Fruit fly (Drosophila melanogaster) whole organism, embryonic: ENCODE data around the gene Srp14.

Experiments used
- Asciz ChIP-seq: fragments of 200-800 bp; sonication (Bioruptor generic); optimal IDR thresholded peaks from 2 replicates; lab custom pipeline; 2017; ENCODE audit warnings: missing biosample characterization, mild to moderate bottlenecking, missing genetic modification characterization, missing genetic modification reagents
- Atf-2 ChIP-seq: fragments of 200-800 bp; sonication (Bioruptor generic); optimal IDR thresholded peaks from 2 replicates; lab custom pipeline; 2016; ENCODE audit warnings: missing biosample characterization, missing genetic modification characterization
- Awh ChIP-seq: fragments of 200-800 bp; sonication (Bioruptor generic); IDR thresholded peaks from 2 replicates; pipeline ENCODE4, ENCODE4 v1.3.6; 2022; ENCODE audit warnings: missing biosample characterization, missing genetic modification characterization
- Bteb2 ChIP-seq: fragments of 200-800 bp; sonication (Bioruptor generic); optimal IDR thresholded peaks from 2 replicates; lab custom pipeline; 2016; ENCODE audit warnings: missing biosample characterization, missing genetic modification characterization
- CG13624 ChIP-seq: fragments of 200-800 bp; sonication (Bioruptor generic); optimal IDR thresholded peaks from 2 replicates; lab custom pipeline; 2016; ENCODE audit warnings: missing biosample characterization, missing genetic modification characterization
- CG1647 ChIP-seq: fragments of 200-800 bp; sonication (Bioruptor generic); optimal IDR thresholded peaks from 3 replicates; lab custom pipeline; 2016; ENCODE audit warnings: missing biosample characterization, missing genetic modification characterization
- CG17328 ChIP-seq: fragments of 200-800 bp; sonication (Bioruptor generic); IDR thresholded peaks from 2 replicates; pipeline ENCODE4 v1.3.6; 2022; ENCODE audit warnings: missing biosample characterization, missing genetic modification characterization
- CG17361 ChIP-seq: fragments of 200-800 bp; sonication (Bioruptor generic); IDR thresholded peaks from 3 replicates; pipeline ENCODE4 v1.3.6; 2022; ENCODE audit warnings: missing biosample characterization, missing genetic modification characterization
- CG30020 ChIP-seq: fragments of 200-800 bp; optimal IDR thresholded peaks from 2 replicates; lab custom pipeline; 2019; ENCODE audit warnings: missing biosample characterization, mild to moderate bottlenecking, missing genetic modification characterization, moderate library complexity
- CG3065 ChIP-seq: fragments of 200-800 bp; sonication (Bioruptor generic); optimal IDR thresholded peaks from 2 replicates; lab custom pipeline; 2016; ENCODE audit warnings: missing biosample characterization, missing genetic modification characterization
- CG31224 ChIP-seq: fragments of 200-800 bp; sonication (Bioruptor generic); IDR thresholded peaks from 2 replicates; pipeline ENCODE4 v1.3.6; 2022; ENCODE audit warnings: missing biosample characterization, missing genetic modification characterization
- CG31365 ChIP-seq: fragments of 200-800 bp; sonication (Bioruptor generic); optimal IDR thresholded peaks from 2 replicates; lab custom pipeline; 2018; ENCODE audit warnings: missing biosample characterization, mild to moderate bottlenecking, missing genetic modification characterization
- CG4360 ChIP-seq: fragments of 200-800 bp; sonication (Bioruptor generic); IDR thresholded peaks from 2 replicates; pipeline ENCODE4 v1.3.6; 2022; ENCODE audit warnings: missing biosample characterization, missing genetic modification characterization
- CG5180 ChIP-seq: fragments of 200-800 bp; sonication (Bioruptor generic); optimal IDR thresholded peaks from 3 replicates; lab custom pipeline; 2017; ENCODE audit warnings: missing biosample characterization, missing genetic modification characterization, mild to moderate bottlenecking, moderate library complexity, missing genetic modification reagents
- CG6683 ChIP-seq: fragments of 200-800 bp; sonication (Bioruptor generic); optimal IDR thresholded peaks from 2 replicates; lab custom pipeline; 2017; ENCODE audit warnings: missing biosample characterization, mild to moderate bottlenecking, missing genetic modification characterization, missing genetic modification reagents
- CG7271 ChIP-seq: fragments of 200-800 bp; sonication (Bioruptor generic); optimal IDR thresholded peaks from 2 replicates; lab custom pipeline; 2018; ENCODE audit warnings: missing biosample characterization, mild to moderate bottlenecking, missing genetic modification characterization, moderate library complexity
- CG8765 ChIP-seq: fragments of 200-800 bp; sonication (Bioruptor generic); IDR thresholded peaks from 2 replicates; pipeline ENCODE4 v1.3.6; 2022; ENCODE audit warnings: missing biosample characterization, missing genetic modification characterization
- CG9215 ChIP-seq: fragments of 200-800 bp; sonication (Bioruptor generic); IDR thresholded peaks from 2 replicates; pipeline ENCODE4 v1.3.6; 2022; ENCODE audit warnings: missing biosample characterization, missing genetic modification characterization
- CrebB ChIP-seq: fragments of 200-800 bp; sonication (Bioruptor generic); optimal IDR thresholded peaks from 3 replicates; lab custom pipeline; 2018; ENCODE audit warnings: missing biosample characterization, mild to moderate bottlenecking, missing genetic modification characterization
- D19B ChIP-seq: fragments of 200-800 bp; sonication (Bioruptor generic); optimal IDR thresholded peaks from 2 replicates; lab custom pipeline; 2017; ENCODE audit warnings: missing biosample characterization, mild to moderate bottlenecking, missing genetic modification characterization
- Dll ChIP-seq: fragments of 200-800 bp; sonication (Bioruptor generic); IDR thresholded peaks from 4 replicates; pipeline ENCODE4 v1.3.6; 2022; ENCODE audit warnings: missing biosample characterization, missing genetic modification characterization; ENCODE audit not compliant: partially characterized antibody
- Drgx ChIP-seq: fragments of 200-800 bp; sonication (Bioruptor generic); IDR thresholded peaks from 2 replicates; pipeline ENCODE4 v1.3.6; 2022; ENCODE audit warnings: missing biosample characterization, missing genetic modification characterization
- Ets65A ChIP-seq: fragments of 200-800 bp; sonication (Bioruptor generic); peaks from one replicate; lab custom pipeline; 2016; ENCODE audit warnings: missing biosample characterization, missing genetic modification characterization
- HLH3B ChIP-seq: fragments of 200-800 bp; sonication (Bioruptor generic); IDR thresholded peaks from 2 replicates; pipeline ENCODE4 v1.3.6; 2022; ENCODE audit warnings: missing biosample characterization, missing genetic modification characterization
- HLH54F ChIP-seq: fragments of 200-800 bp; sonication (Bioruptor generic); optimal IDR thresholded peaks from 3 replicates; lab custom pipeline; 2016; ENCODE audit warnings: missing biosample characterization, missing genetic modification characterization
- Lhr ChIP-seq: fragments of 200-800 bp; sonication (Bioruptor generic); optimal IDR thresholded peaks from 3 replicates; lab custom pipeline; 2017; ENCODE audit warnings: mild to moderate bottlenecking, missing biosample characterization, missing genetic modification reagents, missing genetic modification characterization
- NfI ChIP-seq: fragments of 200-800 bp; sonication (Bioruptor generic); optimal IDR thresholded peaks from 3 replicates; lab custom pipeline; 2018; ENCODE audit warnings: missing biosample characterization, mild to moderate bottlenecking, missing genetic modification characterization, moderate library complexity
- Trl ChIP-seq, 3 experiments: fragments of >200 bp in 2 of 3; fragments of 200-800 bp in 1 of 3; sonication (Bioruptor generic) in 1 of 3; optimal IDR thresholded peaks; 2 replicates in 1 of 3; 3 replicates in 2 of 3; lab custom pipeline; 2016 to 2017; ENCODE audit warnings: missing biosample characterization in 1 of 3, missing genetic modification characterization in 1 of 3
- Xrp1 ChIP-seq: fragments of 200-800 bp; sonication (Bioruptor generic); IDR thresholded peaks from 2 replicates; pipeline ENCODE4 v1.3.6; 2022; ENCODE audit warnings: missing biosample characterization, missing genetic modification characterization
- ac ChIP-seq: fragments of 200-800 bp; sonication (Bioruptor generic); optimal IDR thresholded peaks from 3 replicates; lab custom pipeline; 2017; ENCODE audit warnings: missing biosample characterization, mild to moderate bottlenecking, missing genetic modification characterization
- al ChIP-seq: fragments of 200-800 bp; sonication (Bioruptor generic); IDR thresholded peaks from 2 replicates; pipeline ENCODE4 v1.3.6; 2022; ENCODE audit warnings: missing biosample characterization, missing genetic modification characterization
- ap ChIP-seq: fragments of 200-800 bp; sonication (Bioruptor generic); IDR thresholded peaks from 2 replicates; pipeline ENCODE4 v1.3.6; 2022; ENCODE audit warnings: missing biosample characterization, missing genetic modification characterization
- bigmax ChIP-seq: fragments of 200-800 bp; sonication (Bioruptor generic); optimal IDR thresholded peaks from 2 replicates; lab custom pipeline; 2018; ENCODE audit warnings: missing biosample characterization, mild to moderate bottlenecking, missing genetic modification characterization
- bowl ChIP-seq: fragments of 200-800 bp; sonication (Bioruptor generic); IDR thresholded peaks from 2 replicates; pipeline ENCODE4 v1.3.6; 2022; ENCODE audit warnings: missing biosample characterization, missing genetic modification characterization
- bsh ChIP-seq, 2 experiments: fragments of 200-800 bp; sonication (Bioruptor generic); optimal IDR thresholded peaks; 2 replicates each; lab custom pipeline; 2017 to 2018; ENCODE audit warnings: mild to moderate bottlenecking in 2 of 2, missing biosample characterization in 2 of 2, missing genetic modification characterization in 2 of 2, moderate library complexity in 1 of 2
- cad ChIP-seq: fragments of >200 bp; optimal IDR thresholded peaks from 2 replicates; lab custom pipeline; 2017; ENCODE audit warnings: missing biosample characterization, missing genetic modification characterization
- crol ChIP-seq: fragments of 200-800 bp; sonication (Bioruptor generic); IDR thresholded peaks from 2 replicates; pipeline ENCODE4 v1.3.6; 2022; ENCODE audit warnings: missing biosample characterization, missing genetic modification characterization
- disco-r ChIP-seq: fragments of 200-800 bp; sonication (Bioruptor generic); optimal IDR thresholded peaks from 2 replicates; lab custom pipeline; 2016; ENCODE audit warnings: missing biosample characterization, missing genetic modification characterization
- dmrt99B ChIP-seq: fragments of 200-800 bp; sonication (Bioruptor generic); optimal IDR thresholded peaks from 2 replicates; lab custom pipeline; 2018; ENCODE audit warnings: missing biosample characterization, mild to moderate bottlenecking, missing genetic modification characterization, moderate library complexity
- fd3F ChIP-seq: fragments of 200-800 bp; sonication (Bioruptor generic); optimal IDR thresholded peaks from 2 replicates; lab custom pipeline; 2018; ENCODE audit warnings: missing biosample characterization, mild to moderate bottlenecking, missing genetic modification characterization, moderate library complexity
- ftz-f1 ChIP-seq: fragments of 200-800 bp; sonication (Bioruptor generic); optimal IDR thresholded peaks from 2 replicates; lab custom pipeline; 2016; ENCODE audit warnings: missing biosample characterization, missing genetic modification characterization
- fu2 ChIP-seq: fragments of 200-800 bp; sonication (Bioruptor generic); optimal IDR thresholded peaks from 2 replicates; lab custom pipeline; 2016; ENCODE audit warnings: missing biosample characterization, missing genetic modification characterization
- h ChIP-seq: fragments of >200 bp; optimal IDR thresholded peaks from 2 replicates; lab custom pipeline; 2017
- nmo ChIP-seq: fragments of 200-800 bp; sonication (Bioruptor generic); optimal IDR thresholded peaks from 2 replicates; lab custom pipeline; 2018; ENCODE audit warnings: missing biosample characterization, mild to moderate bottlenecking, missing genetic modification characterization, moderate library complexity
- prd ChIP-seq, 3 experiments: fragments of >200 bp in 2 of 3; fragments of 200-800 bp in 1 of 3; sonication (Bioruptor generic) in 1 of 3; optimal IDR thresholded peaks in 2 of 3; IDR thresholded peaks in 1 of 3; 2 replicates in 2 of 3; 3 replicates in 1 of 3; pipeline versions ENCODE4 v1.3.6 to Lab custom; 2017 to 2022; ENCODE audit warnings: missing biosample characterization in 1 of 3, missing genetic modification characterization in 1 of 3
- sqz ChIP-seq: fragments of 200-800 bp; sonication (Bioruptor generic); optimal IDR thresholded peaks from 3 replicates; lab custom pipeline; 2018; ENCODE audit warnings: missing biosample characterization, mild to moderate bottlenecking, missing genetic modification characterization
- stc ChIP-seq: fragments of 200-800 bp; sonication (Bioruptor generic); IDR thresholded peaks from 2 replicates; pipeline ENCODE4 v1.3.6; 2022; ENCODE audit warnings: missing biosample characterization, missing genetic modification characterization
- toy ChIP-seq: fragments of 200-800 bp; sonication (Bioruptor generic); IDR thresholded peaks from 2 replicates; pipeline ENCODE4 v1.3.6; 2022; ENCODE audit warnings: missing biosample characterization, missing genetic modification characterization
- usp ChIP-seq: fragments of >200 bp; optimal IDR thresholded peaks from 2 replicates; lab custom pipeline; 2017; ENCODE audit warnings: missing biosample characterization, missing genetic modification characterization
- wek ChIP-seq: fragments of 200-800 bp; sonication (Bioruptor generic); optimal IDR thresholded peaks from 3 replicates; lab custom pipeline; 2018; ENCODE audit warnings: missing biosample characterization, mild to moderate bottlenecking, missing genetic modification characterization, moderate library complexity
- z ChIP-seq: fragments of 200-800 bp; sonication (Bioruptor generic); IDR thresholded peaks from 3 replicates; pipeline ENCODE4 v1.3.6; 2022; ENCODE audit warnings: missing biosample characterization, missing genetic modification characterization

Srp14 gene

DNA sequence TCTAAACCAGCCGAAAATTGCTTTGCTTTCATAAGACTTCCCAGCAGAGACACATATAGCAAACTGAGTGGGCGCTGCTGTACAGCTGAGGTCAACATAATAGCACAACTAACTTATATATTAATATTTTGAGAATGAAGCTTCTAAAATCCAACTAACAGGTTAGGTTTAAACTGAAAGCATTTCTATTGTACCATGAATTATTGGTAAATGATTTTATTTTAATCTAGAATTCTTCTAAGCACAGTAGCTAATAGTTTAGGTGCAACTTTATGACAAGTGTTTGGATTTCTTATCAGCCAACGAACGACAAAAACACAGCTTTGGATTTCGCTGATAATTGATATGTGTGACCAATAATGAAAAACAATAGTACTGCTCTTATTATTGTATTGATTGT is 24.9 kb upstream of the Srp14 start (continued):
- TF ChIP-seq CrebB (tag; lab: Kevin White, UChicago) = no peak
- TF ChIP-seq toy (GFP tag; lab: Robert Waterston, UW) = peak; percentile 40; the same call in 1 of the 2 replicates
- TF ChIP-seq Trl (optimal IDR thresholded peaks at IDR 0.05; lab: Kevin White, UChicago) = no peak
- TF ChIP-seq Trl (GFP tag; optimal IDR thresholded peaks at IDR 0.05; lab: Kevin White, UChicago) = peak; percentile 16
- TF ChIP-seq CG8765 (GFP tag; lab: Robert Waterston, UW) = no peak
- no peak; the same call in 1 of the 2 replicates for TF ChIP-seq Awh (GFP tag; lab: Robert Waterston, UW)
- TF ChIP-seq fd3F (GFP tag; lab: Kevin White, UChicago) = no peak
- peak; percentile 77 for TF ChIP-seq stc (GFP tag; lab: Robert Waterston, UW)
- TF ChIP-seq CG6683 (GFP tag; lab: Kevin White, UChicago) = no peak
- TF ChIP-seq Dll (GFP tag; lab: Robert Waterston, UW) = no peak
- no peak for TF ChIP-seq ac (GFP tag; lab: Kevin White, UChicago)
- peak; percentile 40; the same call in 1 of the 2 replicates for TF ChIP-seq CG9215 (GFP tag; lab: Robert Waterston, UW)
- peak; percentile 73 for TF ChIP-seq D19B
- TF ChIP-seq Bteb2 (GFP tag; lab: Kevin White, UChicago) = no peak
- no peak for TF ChIP-seq prd (optimal IDR thresholded peaks at IDR 0.05; lab: Kevin White, UChicago)
- peak; percentile 64; the same call in 2 of the 3 replicates for TF ChIP-seq prd (GFP tag; IDR thresholded peaks at IDR 0.05; lab: Robert Waterston, UW)
- no peak for TF ChIP-seq usp (GFP tag; lab: Kevin White, UChicago)
- peak; percentile 76 for TF ChIP-seq Ets65A (GFP tag; lab: Kevin White, UChicago)
- TF ChIP-seq wek (GFP tag; lab: Kevin White, UChicago) = no peak
- no peak for TF ChIP-seq fu2 (GFP tag; lab: Kevin White, UChicago)
- peak; percentile 30 for TF ChIP-seq CG1647
- TF ChIP-seq Xrp1 = peak; percentile 60
- peak; percentile 23 for TF ChIP-seq sqz (GFP tag; lab: Kevin White, UChicago)
- no peak for TF ChIP-seq cad
- TF ChIP-seq HLH3B (GFP tag; lab: Robert Waterston, UW) = peak; percentile 50
- TF ChIP-seq h (lab: Kevin White, UChicago) = no peak
- TF ChIP-seq al (GFP tag; lab: Robert Waterston, UW) = peak; percentile 53; the same call in 1 of the 2 replicates
- no peak for TF ChIP-seq CG17328
- TF ChIP-seq CG17361 (GFP tag; lab: Robert Waterston, UW) = peak; percentile 82
- TF ChIP-seq bowl (GFP tag; lab: Robert Waterston, UW) = no peak
- no peak for TF ChIP-seq crol
- TF ChIP-seq dmrt99B = peak; percentile 57
- peak; percentile 40 for TF ChIP-seq CG31365 (tag; lab: Kevin White, UChicago)
- peak; percentile 64 for TF ChIP-seq nmo (GFP tag; lab: Kevin White, UChicago)
- no peak for TF ChIP-seq CG30020 (tag; lab: Kevin White, UChicago)
- TF ChIP-seq CG13624 = peak; percentile 43
- no peak for TF ChIP-seq CG31224 (GFP tag; lab: Robert Waterston, UW)
- no peak for TF ChIP-seq CG4360 (GFP tag; lab: Robert Waterston, UW)
- peak; percentile 53 for TF ChIP-seq CG5180 (GFP tag; lab: Kevin White, UChicago)
- peak; percentile 33; the same call in 1 of the 2 replicates for TF ChIP-seq Drgx (GFP tag; lab: Robert Waterston, UW)
- TF ChIP-seq bigmax (GFP tag; lab: Kevin White, UChicago) = no peak
- TF ChIP-seq ftz-f1 (GFP tag; lab: Kevin White, UChicago) = no peak
- TF ChIP-seq HLH54F (GFP tag; lab: Kevin White, UChicago) = no peak
- TF ChIP-seq CG3065 (GFP tag; lab: Kevin White, UChicago) = no peak
- no peak for TF ChIP-seq CG7271 (tag; lab: Kevin White, UChicago)
- no peak for TF ChIP-seq bsh (GFP tag; optimal IDR thresholded peaks at IDR 0.05; lab: Kevin White, UChicago)
- TF ChIP-seq Lhr = no peak
- no peak for TF ChIP-seq z
- TF ChIP-seq ap = 0 out of 2 replicates have a peak, but pooled peaks have one; percentile 14
- TF ChIP-seq NfI (GFP tag; lab: Kevin White, UChicago) = peak; percentile 2
- no peak for TF ChIP-seq disco-r (GFP tag; lab: Kevin White, UChicago)
- peak; percentile 34 for TF ChIP-seq Asciz (GFP tag; lab: Kevin White, UChicago)
- TF ChIP-seq Atf-2 (GFP tag; lab: Kevin White, UChicago) = no peak
